Worm (Caenorhabditis elegans): ENCODE measurements around the gene pepm-1.

The pepm-1 gene

DNA sequence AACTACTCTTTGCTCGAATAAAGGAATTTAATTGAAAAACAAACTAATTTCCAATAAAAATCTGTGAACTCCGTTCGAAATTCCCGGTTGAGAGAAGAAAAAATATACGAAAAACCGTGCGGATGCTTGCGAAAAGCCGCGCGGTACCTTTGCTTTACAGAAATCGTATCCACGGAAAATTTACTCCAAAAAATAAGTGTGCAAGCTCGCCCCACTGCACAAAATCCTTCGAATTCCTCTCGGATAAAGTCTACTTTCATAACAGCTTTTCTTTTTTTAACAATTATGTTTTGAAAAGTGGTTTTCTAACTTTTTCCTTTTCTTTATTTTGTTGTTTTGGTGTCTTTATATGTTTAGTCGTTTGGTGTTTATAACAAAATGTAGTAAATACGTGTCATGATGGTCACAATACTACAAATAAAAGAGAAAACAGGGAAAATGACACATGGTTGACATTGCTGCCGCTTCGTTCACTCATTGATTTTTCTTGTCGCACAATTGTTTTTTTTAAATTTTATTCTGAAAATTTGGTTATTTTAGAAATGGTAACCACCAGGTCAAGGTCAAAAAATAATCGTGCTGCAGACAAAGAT lies 18.4 kb downstream of the pepm-1 start, which contains the start of gene cept-2 (continued):
- TF ChIP-seq hmg-1.2 (GFP tag; IDR thresholded peaks at IDR 0.05) (peak; percentile 62), nfyb-1 (GFP tag; IDR thresholded peaks at IDR 0.05) (peak; percentile 67), Y53G8AR.9 (GFP tag; conservative IDR thresholded peaks at IDR 0.05) (no peak), ceh-40 (GFP tag; IDR thresholded peaks at IDR 0.05) (no peak), C06A6.2 (GFP tag; conservative IDR thresholded peaks at IDR 0.05) (peak; percentile 75), F23B12.7 (tag; optimal IDR thresholded peaks at IDR 0.05; ENCODE audit: insufficient read depth) (no peak), die-1 (tag; optimal IDR thresholded peaks at IDR 0.05) (no peak), attf-5 (GFP tag; optimal IDR thresholded peaks at IDR 0.05) (peak; percentile 87), B0336.3 (GFP tag; IDR thresholded peaks at IDR 0.05) (no peak), sptf-2 (GFP tag; optimal IDR thresholded peaks at IDR 0.05) (no peak), hsf-1 (GFP tag; IDR thresholded peaks at IDR 0.05) (no peak), F22D6.2 (tag; optimal IDR thresholded peaks at IDR 0.05) (no peak), cebp-1 (GFP tag; IDR thresholded peaks at IDR 0.05) (0 out of 2 replicates have a peak, but pooled peaks have one; percentile 34), cebp-1 (tag; optimal IDR thresholded peaks at IDR 0.05) (no peak), snpc-1.1 (tag; optimal IDR thresholded peaks at IDR 0.05; ENCODE audit: insufficient read depth) (peak; percentile 45), ccch-3 (GFP tag; optimal IDR thresholded peaks at IDR 0.05) (no peak), ztf-18 (tag; optimal IDR thresholded peaks at IDR 0.05) (peak; percentile 80), sdz-38 (tag; optimal IDR thresholded peaks at IDR 0.05) (no peak), sea-2 (GFP tag; IDR thresholded peaks at IDR 0.05) (no peak), F33H1.4 (GFP tag; IDR thresholded peaks at IDR 0.05) (peak; percentile 55), attf-6 (GFP tag; IDR thresholded peaks at IDR 0.05) (peak; percentile 67; the same call in 1 of the 2 replicates), ztf-26 (tag; optimal IDR thresholded peaks at IDR 0.05) (no peak), C17E4.6 (GFP tag; IDR thresholded peaks at IDR 0.05) (no peak), nhr-27 (tag; optimal IDR thresholded peaks at IDR 0.05) (no peak), chd-7 (tag; optimal IDR thresholded peaks at IDR 0.05) (no peak), ceh-58 (GFP tag; IDR thresholded peaks at IDR 0.05) (no peak), nhr-90 (tag; optimal IDR thresholded peaks at IDR 0.05) (no peak), ekl-4 (GFP tag; IDR thresholded peaks at IDR 0.05) (peak; percentile 81), F52B5.7 (tag; optimal IDR thresholded peaks at IDR 0.05) (no peak), let-526 (GFP tag; IDR thresholded peaks at IDR 0.05) (0 out of 2 replicates have a peak, but pooled peaks have one; percentile 20), madf-6 (GFP tag; IDR thresholded peaks at IDR 0.05) (peak; percentile 64), lin-26 (GFP tag; IDR thresholded peaks at IDR 0.05) (no peak), F57C9.4 (tag; optimal IDR thresholded peaks at IDR 0.05) (no peak), egl-18 (GFP tag; IDR thresholded peaks at IDR 0.05) (0 out of 2 replicates have a peak, but pooled peaks have one; percentile 61), K11D2.4 (GFP tag; IDR thresholded peaks at IDR 0.05) (peak; percentile 75; the same call in 1 of the 2 replicates), F49E8.2 (tag; optimal IDR thresholded peaks at IDR 0.05; ENCODE audit: insufficient read depth) (peak; percentile 57), ceh-27 (GFP tag; optimal IDR thresholded peaks at IDR 0.05) (peak; percentile 81), F55B11.4 (tag; optimal IDR thresholded peaks at IDR 0.05; ENCODE audit: borderline replicate concordance, insufficient read depth) (no peak), madf-10 (tag; optimal IDR thresholded peaks at IDR 0.05) (no peak), snpc-4 (GFP tag; optimal IDR thresholded peaks at IDR 0.05) (no peak), snpc-4 (tag; optimal IDR thresholded peaks at IDR 0.05) (peak in 2 of 4 experiments; percentile 57 to 70), mes-4 (tag; optimal IDR thresholded peaks at IDR 0.05) (no peak), nhr-120 (GFP tag; IDR thresholded peaks at IDR 0.05) (no peak), ets-4 (GFP tag; optimal IDR thresholded peaks at IDR 0.05) (no peak), B0035.1 (tag; optimal IDR thresholded peaks at IDR 0.05) (no peak), lin-54 (GFP tag; optimal IDR thresholded peaks at IDR 0.05) (no peak), ZK185.1 (tag; optimal IDR thresholded peaks at IDR 0.05; ENCODE audit: poor library complexity, severe bottlenecking) (peak; percentile 95)
